Fruit fly (Drosophila melanogaster) whole organism, embryonic: ENCODE measurements around the gene tinc.

ENCODE experiments used
- ATbp ChIP-seq: fragments of 200-800 bp; sonication (Bioruptor generic); optimal IDR thresholded peaks from 2 replicates; lab custom pipeline; 2017; ENCODE audit warnings: missing biosample characterization, mild to moderate bottlenecking, missing genetic modification characterization, missing genetic modification reagents
- Asciz ChIP-seq: fragments of 200-800 bp; sonication (Bioruptor generic); optimal IDR thresholded peaks from 2 replicates; lab custom pipeline; 2017; ENCODE audit warnings: missing biosample characterization, mild to moderate bottlenecking, missing genetic modification characterization, missing genetic modification reagents
- Atf6 ChIP-seq: fragments of 200-800 bp; sonication (Bioruptor generic); IDR thresholded peaks from 2 replicates; pipeline ENCODE4 v1.3.6; 2022; ENCODE audit warnings: missing biosample characterization, missing genetic modification characterization
- CG10959 ChIP-seq: fragments of 200-800 bp; sonication (Bioruptor generic); IDR thresholded peaks from 2 replicates; pipeline ENCODE4 v1.3.6; 2022; ENCODE audit warnings: missing biosample characterization, missing genetic modification characterization
- CG12219 ChIP-seq: fragments of 200-800 bp; sonication (Bioruptor generic); optimal IDR thresholded peaks from 3 replicates; lab custom pipeline; 2018; ENCODE audit warnings: missing biosample characterization, mild to moderate bottlenecking, missing genetic modification characterization
- CG12391 ChIP-seq: fragments of 200-800 bp; sonication (Bioruptor generic); optimal IDR thresholded peaks from 3 replicates; lab custom pipeline; 2018; ENCODE audit warnings: missing biosample characterization, mild to moderate bottlenecking, missing genetic modification characterization, moderate library complexity
- CG12744 ChIP-seq: fragments of 200-800 bp; sonication (Bioruptor generic); optimal IDR thresholded peaks from 2 replicates; lab custom pipeline; 2016; ENCODE audit warnings: missing biosample characterization, missing genetic modification characterization
- CG13424 ChIP-seq: fragments of 200-800 bp; sonication (Bioruptor generic); optimal IDR thresholded peaks from 2 replicates; lab custom pipeline; 2019; ENCODE audit warnings: missing biosample characterization, mild to moderate bottlenecking, missing genetic modification characterization, moderate library complexity
- CG13624 ChIP-seq: fragments of 200-800 bp; sonication (Bioruptor generic); optimal IDR thresholded peaks from 2 replicates; lab custom pipeline; 2016; ENCODE audit warnings: missing biosample characterization, missing genetic modification characterization
- CG14050 ChIP-seq: fragments of 200-800 bp; sonication (Bioruptor generic); IDR thresholded peaks from 3 replicates; pipeline ENCODE4 v1.3.6; 2022; ENCODE audit warnings: missing biosample characterization, missing genetic modification characterization
- CG16813 ChIP-seq: fragments of 200-800 bp; sonication (Bioruptor generic); IDR thresholded peaks from 3 replicates; pipeline ENCODE4 v1.3.6; 2022; ENCODE audit warnings: missing biosample characterization, missing genetic modification characterization; ENCODE audit not compliant: partially characterized antibody
- CG17361 ChIP-seq: fragments of 200-800 bp; sonication (Bioruptor generic); IDR thresholded peaks from 3 replicates; pipeline ENCODE4 v1.3.6; 2022; ENCODE audit warnings: missing biosample characterization, missing genetic modification characterization
- CG17802 ChIP-seq: fragments of 200-800 bp; sonication (Bioruptor generic); optimal IDR thresholded peaks from 2 replicates; lab custom pipeline; 2018; ENCODE audit warnings: missing biosample characterization, mild to moderate bottlenecking, missing genetic modification characterization, moderate library complexity
- CG17829 ChIP-seq: fragments of 200-800 bp; optimal IDR thresholded peaks from 2 replicates; lab custom pipeline; 2019; ENCODE audit warnings: missing biosample characterization, mild to moderate bottlenecking, missing genetic modification characterization, moderate library complexity
- CG2120 ChIP-seq: fragments of 200-800 bp; sonication (Bioruptor generic); optimal IDR thresholded peaks from 3 replicates; lab custom pipeline; 2016; ENCODE audit warnings: missing biosample characterization, missing genetic modification characterization
- CG3407 ChIP-seq: fragments of 200-800 bp; sonication (Bioruptor generic); optimal IDR thresholded peaks from 2 replicates; lab custom pipeline; 2018; ENCODE audit warnings: missing biosample characterization, mild to moderate bottlenecking, missing genetic modification characterization
- CG7271 ChIP-seq: fragments of 200-800 bp; sonication (Bioruptor generic); optimal IDR thresholded peaks from 2 replicates; lab custom pipeline; 2018; ENCODE audit warnings: missing biosample characterization, mild to moderate bottlenecking, missing genetic modification characterization, moderate library complexity
- CG9437 ChIP-seq: fragments of 200-800 bp; sonication (Bioruptor generic); optimal IDR thresholded peaks from 2 replicates; lab custom pipeline; 2018; ENCODE audit warnings: missing biosample characterization, mild to moderate bottlenecking, missing genetic modification characterization
- CG9876 ChIP-seq: fragments of 200-800 bp; sonication (Bioruptor generic); optimal IDR thresholded peaks from 2 replicates; lab custom pipeline; 2016; ENCODE audit warnings: missing biosample characterization, missing genetic modification characterization
- Doc3 ChIP-seq: fragments of 200-800 bp; sonication (Bioruptor generic); IDR thresholded peaks from 3 replicates; pipeline ENCODE4 v1.3.6; 2022; ENCODE audit warnings: missing biosample characterization, missing genetic modification characterization; ENCODE audit not compliant: partially characterized antibody
- HLH4C ChIP-seq: fragments of 200-800 bp; sonication (Bioruptor generic); IDR thresholded peaks from 3 replicates; pipeline ENCODE4 v1.3.6; 2022; ENCODE audit warnings: missing biosample characterization, missing genetic modification characterization; ENCODE audit not compliant: partially characterized antibody
- Hr3 ChIP-seq: fragments of 200-800 bp; sonication (Bioruptor generic); optimal IDR thresholded peaks from 3 replicates; lab custom pipeline; 2016; ENCODE audit warnings: missing biosample characterization, missing genetic modification characterization
- Hr39 ChIP-seq: fragments of >200 bp; optimal IDR thresholded peaks from 2 replicates; lab custom pipeline; 2017
- Lhr ChIP-seq: fragments of 200-800 bp; sonication (Bioruptor generic); optimal IDR thresholded peaks from 3 replicates; lab custom pipeline; 2017; ENCODE audit warnings: mild to moderate bottlenecking, missing biosample characterization, missing genetic modification reagents, missing genetic modification characterization
- Lim3 ChIP-seq: fragments of 200-800 bp; sonication (Bioruptor generic); IDR thresholded peaks from 2 replicates; pipeline ENCODE4 v1.3.6; 2022; ENCODE audit warnings: missing biosample characterization, missing genetic modification characterization
- Ptx1 ChIP-seq: fragments of 200-800 bp; sonication (Bioruptor generic); IDR thresholded peaks from 2 replicates; pipeline ENCODE4 v1.3.6; 2022; ENCODE audit warnings: missing biosample characterization, missing genetic modification characterization
- Xbp1 ChIP-seq: fragments of 200-800 bp; sonication (Bioruptor generic); optimal IDR thresholded peaks from 3 replicates; lab custom pipeline; 2016; ENCODE audit warnings: missing biosample characterization, mild to moderate bottlenecking, missing genetic modification characterization
- ash1 ChIP-seq: fragments of 200-800 bp; sonication (Bioruptor generic); optimal IDR thresholded peaks from 2 replicates; lab custom pipeline; 2018; ENCODE audit warnings: missing biosample characterization, mild to moderate bottlenecking, missing genetic modification characterization
- az2 ChIP-seq: fragments of 200-800 bp; sonication (Bioruptor generic); optimal IDR thresholded peaks from 3 replicates; lab custom pipeline; 2016; ENCODE audit warnings: missing biosample characterization, missing genetic modification characterization
- bowl ChIP-seq: fragments of 200-800 bp; sonication (Bioruptor generic); IDR thresholded peaks from 2 replicates; pipeline ENCODE4 v1.3.6; 2022; ENCODE audit warnings: missing biosample characterization, missing genetic modification characterization
- br ChIP-seq: fragments of >200 bp; optimal IDR thresholded peaks from 2 replicates; lab custom pipeline; 2017
- cwo ChIP-seq: fragments of 200-800 bp; sonication (Bioruptor generic); optimal IDR thresholded peaks from 3 replicates; lab custom pipeline; 2017; ENCODE audit warnings: missing biosample characterization, missing genetic modification characterization, mild to moderate bottlenecking, moderate library complexity, missing genetic modification reagents
- dmrt11E ChIP-seq: fragments of 200-800 bp; sonication (Bioruptor generic); optimal IDR thresholded peaks from 3 replicates; lab custom pipeline; 2018; ENCODE audit warnings: missing biosample characterization, mild to moderate bottlenecking, missing genetic modification characterization, moderate library complexity
- emc ChIP-seq: fragments of 200-800 bp; sonication (Bioruptor generic); optimal IDR thresholded peaks from 2 replicates; lab custom pipeline; 2016; ENCODE audit warnings: missing biosample characterization, missing genetic modification characterization
- gce ChIP-seq: fragments of 200-800 bp; sonication (Bioruptor generic); IDR thresholded peaks from 3 replicates; pipeline ENCODE4 v1.3.6; 2022; ENCODE audit warnings: missing biosample characterization, missing genetic modification characterization
- h ChIP-seq: fragments of >200 bp; optimal IDR thresholded peaks from 2 replicates; lab custom pipeline; 2017
- jing ChIP-seq: fragments of 200-800 bp; sonication (Bioruptor generic); optimal IDR thresholded peaks from 2 replicates; lab custom pipeline; 2018; ENCODE audit warnings: missing biosample characterization, mild to moderate bottlenecking, missing genetic modification characterization
- mam ChIP-seq: fragments of 200-800 bp; sonication (Bioruptor generic); optimal IDR thresholded peaks from 3 replicates; lab custom pipeline; 2016; ENCODE audit warnings: missing biosample characterization, missing genetic modification characterization
- mld ChIP-seq: fragments of 200-800 bp; sonication (Bioruptor generic); IDR thresholded peaks from 3 replicates; pipeline ENCODE4 v1.3.6; 2022; ENCODE audit warnings: missing biosample characterization, missing genetic modification characterization; ENCODE audit not compliant: partially characterized antibody
- nom ChIP-seq: fragments of 200-800 bp; sonication (Bioruptor generic); optimal IDR thresholded peaks from 2 replicates; lab custom pipeline; 2017; ENCODE audit warnings: missing biosample characterization, missing genetic modification characterization, mild to moderate bottlenecking, moderate library complexity, missing genetic modification reagents
- pan ChIP-seq, 4 experiments: fragments of >200 bp in 3 of 4; fragments of 200-800 bp in 1 of 4; sonication (Bioruptor generic) in 1 of 4; optimal IDR thresholded peaks in 3 of 4; IDR thresholded peaks in 1 of 4; 2 replicates each; pipeline versions ENCODE4 v1.3.6 to Lab custom; 2017 to 2022; ENCODE audit warnings: missing biosample characterization in 2 of 4, missing genetic modification characterization in 2 of 4, mixed read lengths in 1 of 4
- pho ChIP-seq: fragments of 200-800 bp; sonication (Bioruptor generic); optimal IDR thresholded peaks from 2 replicates; lab custom pipeline; 2016; ENCODE audit warnings: missing biosample characterization, missing genetic modification characterization
- ranshi ChIP-seq: fragments of 200-800 bp; sonication (Bioruptor generic); IDR thresholded peaks from 2 replicates; pipeline ENCODE4 v1.3.6; 2022; ENCODE audit warnings: missing biosample characterization, missing genetic modification characterization
- row ChIP-seq: fragments of 200-800 bp; sonication (Bioruptor generic); IDR thresholded peaks from 3 replicates; pipeline ENCODE4 v1.3.6; 2022; ENCODE audit warnings: missing biosample characterization, missing genetic modification characterization
- seq ChIP-seq: fragments of 200-800 bp; sonication (Bioruptor generic); IDR thresholded peaks from 2 replicates; pipeline ENCODE4 v1.3.6; 2022; ENCODE audit warnings: missing biosample characterization, missing genetic modification characterization
- slp2 ChIP-seq: fragments of 200-800 bp; sonication (Bioruptor generic); optimal IDR thresholded peaks from 2 replicates; lab custom pipeline; 2016; ENCODE audit warnings: missing biosample characterization, missing genetic modification characterization
- sna ChIP-seq: fragments of 200-800 bp; sonication (Bioruptor generic); IDR thresholded peaks from 2 replicates; pipeline ENCODE4 v1.3.6; 2022; ENCODE audit warnings: missing biosample characterization, missing genetic modification characterization; ENCODE audit not compliant: partially characterized antibody
- toy ChIP-seq: fragments of 200-800 bp; sonication (Bioruptor generic); IDR thresholded peaks from 2 replicates; pipeline ENCODE4 v1.3.6; 2022; ENCODE audit warnings: missing biosample characterization, missing genetic modification characterization
- tx ChIP-seq: fragments of 200-800 bp; sonication (Bioruptor generic); optimal IDR thresholded peaks from 2 replicates; lab custom pipeline; 2016; ENCODE audit warnings: missing biosample characterization, missing genetic modification characterization
- unc-4 ChIP-seq: fragments of 200-800 bp; sonication (Bioruptor generic); IDR thresholded peaks from 2 replicates; pipeline ENCODE4 v1.3.6; 2022; ENCODE audit warnings: missing biosample characterization, missing genetic modification characterization; ENCODE audit not compliant: partially characterized antibody
- zen2 ChIP-seq: fragments of 200-800 bp; sonication (Bioruptor generic); IDR thresholded peaks from 3 replicates; pipeline ENCODE4 v1.3.6; 2022; ENCODE audit warnings: missing biosample characterization, missing genetic modification characterization; ENCODE audit not compliant: partially characterized antibody

Gene tinc

dm6 chr3R:17809014-17809413 is 2.3 kb upstream of the tinc start, which contains the start of gene Odj (continued):
- TF ChIP-seq unc-4 (GFP tag; lab: Robert Waterston, UW) (peak; percentile 97), CG10959 (GFP tag; lab: Robert Waterston, UW) (no peak), slp2 (no peak), mld (peak; percentile 76; the same call in 2 of the 3 replicates), nom (GFP tag; lab: Kevin White, UChicago) (no peak), CG3407 (GFP tag; lab: Kevin White, UChicago) (no peak), bowl (GFP tag; lab: Robert Waterston, UW) (no peak), CG16813 (GFP tag; lab: Robert Waterston, UW) (peak; percentile 91), sna (GFP tag; lab: Robert Waterston, UW) (peak; percentile 93), row (peak; percentile 71), Xbp1 (GFP tag; lab: Kevin White, UChicago) (peak; percentile 20), Ptx1 (GFP tag; lab: Robert Waterston, UW) (no peak), zen2 (GFP tag; lab: Robert Waterston, UW) (peak; percentile 95), az2 (GFP tag; lab: Kevin White, UChicago) (no peak), CG12219 (GFP tag; lab: Kevin White, UChicago) (no peak), Lhr (GFP tag; lab: Kevin White, UChicago) (peak; percentile 14), emc (no peak), cwo (GFP tag; lab: Kevin White, UChicago) (no peak), gce (no peak), CG2120 (peak; percentile 35), ash1 (GFP tag; lab: Kevin White, UChicago) (no peak), ranshi (GFP tag; lab: Robert Waterston, UW) (no peak), CG14050 (GFP tag; lab: Robert Waterston, UW) (no peak), Hr39 (lab: Kevin White, UChicago) (no peak), jing (GFP tag; lab: Kevin White, UChicago) (no peak), Lim3 (no peak), CG7271 (tag; lab: Kevin White, UChicago) (no peak), CG12391 (tag; lab: Kevin White, UChicago) (peak; percentile 43), br (lab: Kevin White, UChicago) (no peak), Asciz (no peak), dmrt11E (tag; lab: Kevin White, UChicago) (no peak), CG9876 (GFP tag; lab: Kevin White, UChicago) (no peak), toy (GFP tag; lab: Robert Waterston, UW) (no peak), h (lab: Kevin White, UChicago) (no peak), CG12744 (GFP tag; lab: Kevin White, UChicago) (peak; percentile 23), tx (GFP tag; lab: Kevin White, UChicago) (no peak), Hr3 (GFP tag; lab: Kevin White, UChicago) (no peak), CG17829 (tag; lab: Kevin White, UChicago) (peak; percentile 40), Doc3 (GFP tag; lab: Robert Waterston, UW) (peak; percentile 94), Atf6 (GFP tag; lab: Robert Waterston, UW) (0 out of 2 replicates have a peak, but pooled peaks have one; percentile 14), HLH4C (GFP tag; lab: Robert Waterston, UW) (peak; percentile 88), pan (optimal IDR thresholded peaks at IDR 0.05; lab: Kevin White, UChicago) (no peak), pan (GFP tag; optimal IDR thresholded peaks at IDR 0.05 in 1 of 2, IDR thresholded peaks at IDR 0.05 in 1 of 2) (no peak), seq (GFP tag; lab: Robert Waterston, UW) (no peak), CG13624 (GFP tag; lab: Kevin White, UChicago) (no peak), ATbp (no peak), CG9437 (no peak), pho (GFP tag; lab: Kevin White, UChicago) (peak; percentile 4), CG17361 (GFP tag; lab: Robert Waterston, UW) (0 out of 3 replicates have a peak, but pooled peaks have one; percentile 20), mam (GFP tag; lab: Kevin White, UChicago) (peak; percentile 14), CG17802 (tag; lab: Kevin White, UChicago) (no peak), CG13424 (tag; lab: Kevin White, UChicago) (peak; percentile 1)
